Fruit fly (Drosophila melanogaster) whole organism, prepupa: ENCODE results near the gene Mtpalpha.

Experiments
- Blimp-1 ChIP-seq: fragments of 200-800 bp; sonication (Bioruptor generic); optimal IDR thresholded peaks from 3 replicates; lab custom pipeline; 2017; ENCODE audit warnings: missing biosample characterization, missing genetic modification characterization, mild to moderate bottlenecking, moderate library complexity, missing genetic modification reagents
- CG10631 ChIP-seq: fragments of 200-800 bp; sonication (Bioruptor generic); optimal IDR thresholded peaks from 2 replicates; lab custom pipeline; 2016; ENCODE audit warnings: missing biosample characterization, missing genetic modification characterization
- CG11294 ChIP-seq: fragments of 200-800 bp; sonication (Bioruptor generic); IDR thresholded peaks from 2 replicates; pipeline ENCODE4 v1.3.6; 2022; ENCODE audit warnings: missing biosample characterization, missing genetic modification characterization
- CG11762 ChIP-seq: fragments of 200-800 bp; sonication (Bioruptor generic); optimal IDR thresholded peaks from 3 replicates; lab custom pipeline; 2016; ENCODE audit warnings: missing biosample characterization, missing genetic modification characterization; ENCODE audit not compliant: insufficient read depth
- CG15336 ChIP-seq: fragments of 200-800 bp; sonication (Bioruptor generic); IDR thresholded peaks from 2 replicates; pipeline ENCODE4 v1.3.6; 2022; ENCODE audit warnings: missing biosample characterization, missing genetic modification characterization
- CG1621 ChIP-seq: fragments of 200-800 bp; sonication (Bioruptor generic); optimal IDR thresholded peaks from 3 replicates; lab custom pipeline; 2018; ENCODE audit warnings: missing biosample characterization, mild to moderate bottlenecking, missing genetic modification characterization
- CG16779 ChIP-seq: fragments of 200-800 bp; sonication (Bioruptor generic); optimal IDR thresholded peaks from 3 replicates; lab custom pipeline; 2017; ENCODE audit warnings: missing biosample characterization, mild to moderate bottlenecking, missing genetic modification characterization
- CG3032 ChIP-seq: fragments of 200-800 bp; optimal IDR thresholded peaks from 2 replicates; lab custom pipeline; 2019; ENCODE audit warnings: missing biosample characterization, mild to moderate bottlenecking, missing genetic modification characterization, moderate library complexity
- CG32006 ChIP-seq: fragments of 200-800 bp; sonication (Bioruptor generic); optimal IDR thresholded peaks from 3 replicates; lab custom pipeline; 2017; ENCODE audit warnings: missing biosample characterization, mild to moderate bottlenecking, missing genetic modification characterization
- CG34406 ChIP-seq: fragments of 200-800 bp; sonication (Bioruptor generic); optimal IDR thresholded peaks from 3 replicates; lab custom pipeline; 2016; ENCODE audit warnings: missing biosample characterization, missing genetic modification characterization
- CG3919 ChIP-seq: fragments of 200-800 bp; sonication (Bioruptor generic); optimal IDR thresholded peaks from 3 replicates; lab custom pipeline; 2016; ENCODE audit warnings: missing biosample characterization, missing genetic modification characterization
- CG6163 ChIP-seq: fragments of 200-800 bp; sonication (Bioruptor generic); IDR thresholded peaks from 3 replicates; pipeline ENCODE4 v1.3.6; 2022; ENCODE audit warnings: missing biosample characterization, missing genetic modification characterization
- CG6276 ChIP-seq: fragments of 200-800 bp; sonication (Bioruptor generic); optimal IDR thresholded peaks from 2 replicates; lab custom pipeline; 2017; ENCODE audit warnings: missing biosample characterization, mild to moderate bottlenecking, missing genetic modification characterization
- CG6808 ChIP-seq: fragments of 200-800 bp; sonication (Bioruptor generic); optimal IDR thresholded peaks from 3 replicates; lab custom pipeline; 2017; ENCODE audit warnings: missing biosample characterization, missing genetic modification characterization, mild to moderate bottlenecking, moderate library complexity, missing genetic modification reagents
- CG8119 ChIP-seq: fragments of 200-800 bp; sonication (Bioruptor generic); IDR thresholded peaks from 3 replicates; pipeline ENCODE4 v1.3.6; 2022; ENCODE audit warnings: missing biosample characterization, missing genetic modification characterization
- CG8319 ChIP-seq: fragments of 200-800 bp; sonication (Bioruptor generic); optimal IDR thresholded peaks from 3 replicates; lab custom pipeline; 2016; ENCODE audit warnings: missing biosample characterization, missing genetic modification characterization
- Eip75B ChIP-seq: fragments of 200-800 bp; sonication (Bioruptor generic); optimal IDR thresholded peaks from 3 replicates; lab custom pipeline; 2016; ENCODE audit warnings: missing biosample characterization, missing genetic modification characterization
- Eip78C ChIP-seq: fragments of 200-800 bp; sonication (Bioruptor generic); peaks from one replicate; lab custom pipeline; 2016; ENCODE audit warnings: missing biosample characterization, missing genetic modification characterization
- Eip93F ChIP-seq: fragments of 200-800 bp; sonication (Bioruptor generic); optimal IDR thresholded peaks from 2 replicates; lab custom pipeline; 2016; ENCODE audit warnings: missing biosample characterization, mild to moderate bottlenecking, missing genetic modification characterization
- Ets96B ChIP-seq: fragments of 200-800 bp; optimal IDR thresholded peaks from 2 replicates; lab custom pipeline; 2019; ENCODE audit warnings: missing biosample characterization, mild to moderate bottlenecking, missing genetic modification characterization, moderate library complexity
- Hr4 ChIP-seq: fragments of 200-800 bp; sonication (Bioruptor generic); optimal IDR thresholded peaks from 3 replicates; lab custom pipeline; 2016; ENCODE audit warnings: missing biosample characterization, missing genetic modification characterization
- Met ChIP-seq: fragments of 200-800 bp; sonication (Bioruptor generic); optimal IDR thresholded peaks from 3 replicates; lab custom pipeline; 2016; ENCODE audit warnings: missing biosample characterization, missing genetic modification characterization
- OdsH ChIP-seq: fragments of 200-800 bp; sonication (Bioruptor generic); optimal IDR thresholded peaks from 3 replicates; lab custom pipeline; 2016; ENCODE audit warnings: missing biosample characterization, missing genetic modification characterization
- Smox ChIP-seq: fragments of 200-800 bp; sonication (Bioruptor generic); optimal IDR thresholded peaks from 3 replicates; lab custom pipeline; 2016; ENCODE audit warnings: missing biosample characterization, missing genetic modification characterization
- Sox102F ChIP-seq: fragments of 200-800 bp; sonication (Bioruptor generic); optimal IDR thresholded peaks from 2 replicates; lab custom pipeline; 2016; ENCODE audit warnings: missing biosample characterization, mild to moderate bottlenecking, missing genetic modification characterization
- Sox14 ChIP-seq: fragments of 200-800 bp; sonication (Bioruptor generic); optimal IDR thresholded peaks from 3 replicates; lab custom pipeline; 2016; ENCODE audit warnings: missing biosample characterization, missing genetic modification characterization
- acj6 ChIP-seq: fragments of 200-800 bp; sonication (Bioruptor generic); optimal IDR thresholded peaks from 3 replicates; lab custom pipeline; 2016; ENCODE audit warnings: missing biosample characterization, missing genetic modification characterization
- cyc ChIP-seq: fragments of 200-800 bp; sonication (Bioruptor generic); optimal IDR thresholded peaks from 3 replicates; lab custom pipeline; 2016; ENCODE audit warnings: missing biosample characterization, missing genetic modification characterization
- dac ChIP-seq: fragments of 200-800 bp; sonication (Bioruptor generic); optimal IDR thresholded peaks from 2 replicates; lab custom pipeline; 2017; ENCODE audit warnings: missing biosample characterization, mild to moderate bottlenecking, missing genetic modification characterization
- dsx ChIP-seq: fragments of 200-800 bp; optimal IDR thresholded peaks from 3 replicates; lab custom pipeline; 2019; ENCODE audit warnings: missing biosample characterization, mild to moderate bottlenecking, missing genetic modification characterization, moderate library complexity; ENCODE audit not compliant: poor library complexity, severe bottlenecking
- fd59A ChIP-seq: fragments of 200-800 bp; sonication (Bioruptor generic); optimal IDR thresholded peaks from 2 replicates; lab custom pipeline; 2017; ENCODE audit warnings: missing biosample characterization, mild to moderate bottlenecking, missing genetic modification characterization, missing genetic modification reagents
- fd85E ChIP-seq: fragments of 200-800 bp; sonication (Bioruptor generic); optimal IDR thresholded peaks from 3 replicates; lab custom pipeline; 2016; ENCODE audit warnings: missing biosample characterization, missing genetic modification characterization
- fkh ChIP-seq: fragments of 200-800 bp; sonication (Bioruptor generic); optimal IDR thresholded peaks from 3 replicates; lab custom pipeline; 2017; ENCODE audit warnings: missing biosample characterization, mild to moderate bottlenecking, missing genetic modification characterization, moderate library complexity
- lz ChIP-seq: fragments of 200-800 bp; sonication (Bioruptor generic); optimal IDR thresholded peaks from 3 replicates; lab custom pipeline; 2016; ENCODE audit warnings: missing biosample characterization, missing genetic modification characterization
- net ChIP-seq: fragments of 200-800 bp; sonication (Bioruptor generic); optimal IDR thresholded peaks from 3 replicates; lab custom pipeline; 2016; ENCODE audit warnings: missing biosample characterization, missing genetic modification characterization
- salr ChIP-seq, 2 experiments: fragments of 200-800 bp; sonication (Bioruptor generic); optimal IDR thresholded peaks; 3 replicates each; lab custom pipeline; 2016 to 2018; ENCODE audit warnings: missing biosample characterization in 2 of 2, missing genetic modification characterization in 2 of 2, mild to moderate bottlenecking in 1 of 2
- svp ChIP-seq: fragments of 200-800 bp; sonication (Bioruptor generic); peaks from one replicate; lab custom pipeline; 2016; ENCODE audit warnings: missing biosample characterization, missing genetic modification characterization
- topi ChIP-seq: fragments of 200-800 bp; sonication (Bioruptor generic); optimal IDR thresholded peaks from 3 replicates; lab custom pipeline; 2016; ENCODE audit warnings: missing biosample characterization, missing genetic modification characterization

Gene Mtpalpha

DNA sequence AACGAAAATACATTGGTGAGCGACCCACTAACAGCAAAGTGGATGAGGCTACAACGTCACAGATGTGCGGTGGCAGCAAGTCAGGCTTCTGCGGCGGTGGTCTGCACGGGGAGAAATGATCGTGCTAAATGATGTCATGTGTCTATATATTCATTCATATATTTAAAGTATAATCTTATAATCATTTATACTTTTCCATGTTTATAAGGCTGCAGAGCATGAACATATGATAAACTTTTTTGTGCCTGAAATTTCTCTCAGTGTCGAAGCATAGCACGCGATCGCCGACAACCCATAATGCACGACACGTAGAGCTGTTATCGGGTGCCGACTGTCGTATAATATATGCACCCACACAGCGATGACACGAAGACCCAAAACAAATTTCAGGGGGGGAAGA, 21.8 kb upstream of the Mtpalpha start (continued):
- TF ChIP-seq CG6276 (no peak), CG6163 (GFP tag; lab: Robert Waterston, UW) (peak; percentile 72), net (no peak), fd59A (GFP tag; lab: Kevin White, UChicago) (no peak), CG32006 (peak; percentile 54), dac (GFP tag; lab: Kevin White, UChicago) (no peak), cyc (GFP tag; lab: Kevin White, UChicago) (no peak)

dm6 chr2L:9594625-9595300, 18.2 kb upstream of the Mtpalpha start:
- TF ChIP-seq acj6 (GFP tag; lab: Kevin White, UChicago) (peak; percentile 5), Smox (peak; percentile 2), svp (GFP tag; lab: Kevin White, UChicago) (peak; percentile 53), CG10631 (GFP tag; lab: Kevin White, UChicago) (peak; percentile 5), Ets96B (tag; lab: Kevin White, UChicago) (no peak), fkh (peak; percentile 30), Met (GFP tag; lab: Kevin White, UChicago) (peak; percentile 6), Eip78C (GFP tag; lab: Kevin White, UChicago) (no peak)

DNA sequence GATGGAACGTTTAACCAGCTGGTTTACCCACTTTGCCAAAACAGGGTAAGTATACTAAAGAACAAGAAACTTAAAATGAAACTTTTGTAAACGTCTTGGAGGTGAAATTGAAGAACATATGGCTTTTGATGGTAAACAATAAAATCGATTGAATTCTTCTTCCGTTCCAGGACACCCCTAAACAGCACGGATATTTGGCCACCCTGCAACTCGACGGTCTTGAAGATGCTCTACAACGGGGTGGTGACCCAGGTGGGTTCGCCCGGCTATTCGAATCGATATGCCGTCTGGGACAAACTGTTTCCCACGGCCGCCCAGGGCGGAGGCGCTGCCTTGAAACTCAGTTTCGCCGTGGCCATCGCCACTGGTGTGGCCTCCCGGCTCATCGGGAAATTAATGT, 14.6 kb upstream of the Mtpalpha start:
- TF ChIP-seq CG15336 (GFP tag; lab: Robert Waterston, UW), result no peak
- no peak for TF ChIP-seq CG8319 (GFP tag; lab: Kevin White, UChicago)
- TF ChIP-seq CG3032 (tag; lab: Kevin White, UChicago), result no peak
- TF ChIP-seq Eip75B (GFP tag; lab: Kevin White, UChicago), result no peak
- no peak for TF ChIP-seq Smox
- no peak for TF ChIP-seq CG6808 (GFP tag; lab: Kevin White, UChicago)
- no peak for TF ChIP-seq CG11762 (GFP tag; lab: Kevin White, UChicago)
- no peak for TF ChIP-seq cyc (GFP tag; lab: Kevin White, UChicago)
- no peak for TF ChIP-seq topi (GFP tag; lab: Kevin White, UChicago)
- no peak for TF ChIP-seq CG3919 (GFP tag; lab: Kevin White, UChicago)
- TF ChIP-seq CG16779 (tag; lab: Kevin White, UChicago), result no peak
- TF ChIP-seq acj6 (GFP tag; lab: Kevin White, UChicago), result no peak
- no peak for TF ChIP-seq CG32006
- no peak for TF ChIP-seq CG11294
- TF ChIP-seq Sox102F (GFP tag; lab: Kevin White, UChicago), result no peak

DNA sequence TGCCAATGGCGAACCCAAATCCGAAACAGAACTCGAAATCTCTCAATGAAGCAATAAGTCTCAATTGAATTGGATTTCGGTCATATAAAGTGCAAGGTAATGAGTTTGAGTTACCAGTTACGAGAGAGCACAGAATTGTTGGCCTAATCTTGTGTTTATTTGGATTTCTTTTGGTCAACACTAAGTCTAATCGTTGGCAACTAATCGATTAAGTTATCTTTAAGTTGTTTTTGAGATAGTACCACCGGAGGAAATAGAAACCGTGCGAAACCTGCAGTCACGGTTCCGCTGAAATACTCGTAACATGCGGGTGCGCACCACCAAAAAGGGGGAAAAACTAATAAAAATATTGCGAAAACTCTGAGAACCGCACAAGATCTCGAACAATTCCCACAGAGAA, 12.6 kb upstream of the Mtpalpha start, which contains the start of gene CG3841:
Gene CG3841, plus strand, starts transcription at position 301 of the 400 bp plus-strand sequence.
- no peak for TF ChIP-seq CG34406 (GFP tag; lab: Kevin White, UChicago)
- no peak for TF ChIP-seq CG32006
- no peak for TF ChIP-seq CG1621 (tag; lab: Kevin White, UChicago)
- no peak for TF ChIP-seq OdsH
- TF ChIP-seq CG6276, result no peak
- TF ChIP-seq dsx (GFP tag; lab: Kevin White, UChicago), result no peak
- no peak for TF ChIP-seq CG8319 (GFP tag; lab: Kevin White, UChicago)
- TF ChIP-seq fd85E (GFP tag; lab: Kevin White, UChicago), result no peak
- no peak for TF ChIP-seq CG10631 (GFP tag; lab: Kevin White, UChicago)
- TF ChIP-seq Sox14, result no peak
- TF ChIP-seq Hr4 (GFP tag; lab: Kevin White, UChicago), result no peak

DNA sequence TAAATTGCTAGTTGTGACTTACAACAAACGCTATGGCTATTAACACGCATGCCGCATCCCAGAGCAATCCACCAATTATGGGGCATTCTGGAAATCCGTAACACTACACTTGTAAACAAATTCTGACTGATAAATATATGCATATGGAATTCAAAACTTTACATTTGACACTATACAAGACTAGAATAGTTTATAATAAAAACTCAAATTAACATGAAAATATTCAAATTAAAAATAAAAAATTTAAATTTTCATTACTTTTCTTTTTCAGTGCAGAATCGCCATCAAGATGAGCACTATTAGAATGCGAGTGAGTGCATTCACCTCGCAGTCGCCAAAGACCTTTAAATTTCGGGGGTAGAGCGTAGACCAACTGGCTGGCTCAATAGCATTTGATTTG, 9.4 kb upstream of the Mtpalpha start:
- no peak for TF ChIP-seq fd85E (GFP tag; lab: Kevin White, UChicago)
- TF ChIP-seq lz, result no peak
- TF ChIP-seq CG10631 (GFP tag; lab: Kevin White, UChicago), result no peak
- TF ChIP-seq Eip93F (GFP tag; lab: Kevin White, UChicago), result no peak
- TF ChIP-seq Smox, result no peak
- TF ChIP-seq Sox102F (GFP tag; lab: Kevin White, UChicago), result no peak
- TF ChIP-seq CG16779 (tag; lab: Kevin White, UChicago), result no peak
- no peak for TF ChIP-seq Blimp-1 (GFP tag; lab: Kevin White, UChicago)
- TF ChIP-seq CG15336 (GFP tag; lab: Robert Waterston, UW), result no peak
- no peak for TF ChIP-seq Sox14
- TF ChIP-seq salr (GFP tag; optimal IDR thresholded peaks at IDR 0.05; lab: Kevin White, UChicago), result no peak
- TF ChIP-seq CG8119 (GFP tag; lab: Robert Waterston, UW), result no peak
- TF ChIP-seq fkh, result no peak
- TF ChIP-seq, all 60 proteins: peak for 0
